Worm (Caenorhabditis elegans) whole organism, midembryonic: ENCODE data around the gene Y41G9A.5.

Experiments
- flt-1 ChIP-seq: fragments of 200-800 bp; sonication (Bioruptor generic); IDR thresholded peaks from 2 replicates; pipeline ENCODE4 v1.3.6; 2022; ENCODE audit warnings: missing genetic modification characterization, missing compliant biosample characterization
- klf-2 ChIP-seq: fragments of 200-800 bp; sonication (Bioruptor generic); conservative IDR thresholded peaks from 2 replicates; pipeline ENCODE4 v1.3.6; 2022; ENCODE audit warnings: missing genetic modification reagents, missing genetic modification characterization, missing compliant biosample characterization
- med-1 ChIP-seq: sonication (generic microtip); optimal IDR thresholded peaks from 2 replicates; lab custom pipeline; 2017; ENCODE audit warnings: missing genetic modification characterization, mild to moderate bottlenecking, missing compliant biosample characterization, antibody characterized with exemption, missing genetic modification reagents; ENCODE audit not compliant: insufficient read depth
- ref-1 ChIP-seq: fragments of 200-800 bp; sonication (Bioruptor generic); conservative IDR thresholded peaks from 2 replicates; pipeline ENCODE4 v1.3.6; 2022; ENCODE audit warnings: missing genetic modification reagents, missing genetic modification characterization, missing compliant biosample characterization
- tab-1 ChIP-seq: fragments of 200-800 bp; sonication (Bioruptor generic); IDR thresholded peaks from 2 replicates; pipeline ENCODE4 v1.3.6; 2022; ENCODE audit warnings: missing genetic modification characterization, missing compliant biosample characterization
- ztf-23 ChIP-seq: fragments of 200-800 bp; sonication (Bioruptor generic); IDR thresholded peaks from 2 replicates; pipeline ENCODE4 v1.3.6; 2022; ENCODE audit warnings: missing genetic modification reagents, missing genetic modification characterization, missing compliant biosample characterization

ce11 chrX:2928089-2928488, 18.4 kb upstream of the Y41G9A.5 start:
- no peak for TF ChIP-seq med-1 (GFP tag; lab: Kevin White, UChicago)
- no peak for TF ChIP-seq flt-1 (GFP tag; lab: Robert Waterston, UW)
- TF ChIP-seq tab-1 (GFP tag; lab: Robert Waterston, UW) = no peak
- TF ChIP-seq klf-2 (GFP tag; lab: Robert Waterston, UW) = no peak
- TF ChIP-seq ztf-23 = 0 out of 2 replicates have a peak, but pooled peaks have one; percentile 30
- no peak for TF ChIP-seq ref-1 (GFP tag; lab: Robert Waterston, UW)
